Fruit fly (Drosophila melanogaster) whole organism, prepupa: ENCODE measurements around the gene CG13675.

ENCODE experiments used
- Blimp-1 ChIP-seq: fragments of 200-800 bp; sonication (Bioruptor generic); optimal IDR thresholded peaks from 3 replicates; lab custom pipeline; 2017; ENCODE audit warnings: missing biosample characterization, missing genetic modification characterization, mild to moderate bottlenecking, moderate library complexity, missing genetic modification reagents
- CG10631 ChIP-seq: fragments of 200-800 bp; sonication (Bioruptor generic); optimal IDR thresholded peaks from 2 replicates; lab custom pipeline; 2016; ENCODE audit warnings: missing biosample characterization, missing genetic modification characterization
- CG11294 ChIP-seq: fragments of 200-800 bp; sonication (Bioruptor generic); IDR thresholded peaks from 2 replicates; pipeline ENCODE4 v1.3.6; 2022; ENCODE audit warnings: missing biosample characterization, missing genetic modification characterization
- CG11762 ChIP-seq: fragments of 200-800 bp; sonication (Bioruptor generic); optimal IDR thresholded peaks from 3 replicates; lab custom pipeline; 2016; ENCODE audit warnings: missing biosample characterization, missing genetic modification characterization; ENCODE audit not compliant: insufficient read depth
- CG11902 ChIP-seq: fragments of 200-800 bp; sonication (Bioruptor generic); optimal IDR thresholded peaks from 3 replicates; lab custom pipeline; 2016; ENCODE audit warnings: missing biosample characterization, missing genetic modification characterization
- CG15336 ChIP-seq: fragments of 200-800 bp; sonication (Bioruptor generic); IDR thresholded peaks from 2 replicates; pipeline ENCODE4 v1.3.6; 2022; ENCODE audit warnings: missing biosample characterization, missing genetic modification characterization
- CG1621 ChIP-seq: fragments of 200-800 bp; sonication (Bioruptor generic); optimal IDR thresholded peaks from 3 replicates; lab custom pipeline; 2018; ENCODE audit warnings: missing biosample characterization, mild to moderate bottlenecking, missing genetic modification characterization
- CG16779 ChIP-seq: fragments of 200-800 bp; sonication (Bioruptor generic); optimal IDR thresholded peaks from 3 replicates; lab custom pipeline; 2017; ENCODE audit warnings: missing biosample characterization, mild to moderate bottlenecking, missing genetic modification characterization
- CG3032 ChIP-seq: fragments of 200-800 bp; optimal IDR thresholded peaks from 2 replicates; lab custom pipeline; 2019; ENCODE audit warnings: missing biosample characterization, mild to moderate bottlenecking, missing genetic modification characterization, moderate library complexity
- CG32006 ChIP-seq: fragments of 200-800 bp; sonication (Bioruptor generic); optimal IDR thresholded peaks from 3 replicates; lab custom pipeline; 2017; ENCODE audit warnings: missing biosample characterization, mild to moderate bottlenecking, missing genetic modification characterization
- CG34406 ChIP-seq: fragments of 200-800 bp; sonication (Bioruptor generic); optimal IDR thresholded peaks from 3 replicates; lab custom pipeline; 2016; ENCODE audit warnings: missing biosample characterization, missing genetic modification characterization
- CG3919 ChIP-seq: fragments of 200-800 bp; sonication (Bioruptor generic); optimal IDR thresholded peaks from 3 replicates; lab custom pipeline; 2016; ENCODE audit warnings: missing biosample characterization, missing genetic modification characterization
- CG4318 ChIP-seq: fragments of 200-800 bp; sonication (Bioruptor generic); optimal IDR thresholded peaks from 3 replicates; lab custom pipeline; 2017; ENCODE audit warnings: missing biosample characterization, mild to moderate bottlenecking, missing genetic modification characterization
- CG6163 ChIP-seq: fragments of 200-800 bp; sonication (Bioruptor generic); IDR thresholded peaks from 3 replicates; pipeline ENCODE4 v1.3.6; 2022; ENCODE audit warnings: missing biosample characterization, missing genetic modification characterization
- CG6276 ChIP-seq: fragments of 200-800 bp; sonication (Bioruptor generic); optimal IDR thresholded peaks from 2 replicates; lab custom pipeline; 2017; ENCODE audit warnings: missing biosample characterization, mild to moderate bottlenecking, missing genetic modification characterization
- CG6792 ChIP-seq: fragments of 200-800 bp; sonication (Bioruptor generic); optimal IDR thresholded peaks from 3 replicates; lab custom pipeline; 2016; ENCODE audit warnings: missing biosample characterization, missing genetic modification characterization
- CG6808 ChIP-seq: fragments of 200-800 bp; sonication (Bioruptor generic); optimal IDR thresholded peaks from 3 replicates; lab custom pipeline; 2017; ENCODE audit warnings: missing biosample characterization, missing genetic modification characterization, mild to moderate bottlenecking, moderate library complexity, missing genetic modification reagents
- CG6854 ChIP-seq: fragments of 200-800 bp; sonication (Bioruptor generic); optimal IDR thresholded peaks from 2 replicates; lab custom pipeline; 2017; ENCODE audit warnings: missing biosample characterization, mild to moderate bottlenecking, missing genetic modification characterization
- CG7368 ChIP-seq: fragments of 200-800 bp; sonication (Bioruptor generic); optimal IDR thresholded peaks from 3 replicates; lab custom pipeline; 2016; ENCODE audit warnings: missing biosample characterization, missing genetic modification characterization
- CG8119 ChIP-seq: fragments of 200-800 bp; sonication (Bioruptor generic); IDR thresholded peaks from 3 replicates; pipeline ENCODE4 v1.3.6; 2022; ENCODE audit warnings: missing biosample characterization, missing genetic modification characterization
- CG8319 ChIP-seq: fragments of 200-800 bp; sonication (Bioruptor generic); optimal IDR thresholded peaks from 3 replicates; lab custom pipeline; 2016; ENCODE audit warnings: missing biosample characterization, missing genetic modification characterization
- CG9139 ChIP-seq: fragments of 200-800 bp; sonication (Bioruptor generic); optimal IDR thresholded peaks from 3 replicates; lab custom pipeline; 2017; ENCODE audit warnings: missing biosample characterization, mild to moderate bottlenecking, missing genetic modification characterization
- Eip78C ChIP-seq: fragments of 200-800 bp; sonication (Bioruptor generic); peaks from one replicate; lab custom pipeline; 2016; ENCODE audit warnings: missing biosample characterization, missing genetic modification characterization
- Eip93F ChIP-seq: fragments of 200-800 bp; sonication (Bioruptor generic); optimal IDR thresholded peaks from 2 replicates; lab custom pipeline; 2016; ENCODE audit warnings: missing biosample characterization, mild to moderate bottlenecking, missing genetic modification characterization
- Ets96B ChIP-seq: fragments of 200-800 bp; optimal IDR thresholded peaks from 2 replicates; lab custom pipeline; 2019; ENCODE audit warnings: missing biosample characterization, mild to moderate bottlenecking, missing genetic modification characterization, moderate library complexity
- Gug ChIP-seq: fragments of 200-800 bp; sonication (Bioruptor generic); IDR thresholded peaks from 2 replicates; pipeline ENCODE4 v1.3.6; 2022; ENCODE audit warnings: missing biosample characterization, missing genetic modification characterization
- Hr38 ChIP-seq: sonication (Bioruptor generic); optimal IDR thresholded peaks from 2 replicates; lab custom pipeline; 2016; ENCODE audit warnings: missing biosample characterization, missing genetic modification characterization
- Hr39 ChIP-seq: fragments of 200-800 bp; sonication (Bioruptor generic); optimal IDR thresholded peaks from 2 replicates; lab custom pipeline; 2016; ENCODE audit warnings: missing biosample characterization, missing genetic modification characterization
- Hr4 ChIP-seq: fragments of 200-800 bp; sonication (Bioruptor generic); optimal IDR thresholded peaks from 3 replicates; lab custom pipeline; 2016; ENCODE audit warnings: missing biosample characterization, missing genetic modification characterization
- Lpt ChIP-seq: fragments of 200-800 bp; sonication (Bioruptor generic); optimal IDR thresholded peaks from 3 replicates; lab custom pipeline; 2016; ENCODE audit warnings: missing biosample characterization, missing genetic modification characterization
- Met ChIP-seq: fragments of 200-800 bp; sonication (Bioruptor generic); optimal IDR thresholded peaks from 3 replicates; lab custom pipeline; 2016; ENCODE audit warnings: missing biosample characterization, missing genetic modification characterization
- OdsH ChIP-seq: fragments of 200-800 bp; sonication (Bioruptor generic); optimal IDR thresholded peaks from 3 replicates; lab custom pipeline; 2016; ENCODE audit warnings: missing biosample characterization, missing genetic modification characterization
- Smox ChIP-seq: fragments of 200-800 bp; sonication (Bioruptor generic); optimal IDR thresholded peaks from 3 replicates; lab custom pipeline; 2016; ENCODE audit warnings: missing biosample characterization, missing genetic modification characterization
- Sox14 ChIP-seq: fragments of 200-800 bp; sonication (Bioruptor generic); optimal IDR thresholded peaks from 3 replicates; lab custom pipeline; 2016; ENCODE audit warnings: missing biosample characterization, missing genetic modification characterization
- Sox15 ChIP-seq: fragments of 200-800 bp; sonication (Bioruptor generic); optimal IDR thresholded peaks from 3 replicates; lab custom pipeline; 2016; ENCODE audit warnings: missing biosample characterization, missing genetic modification characterization
- achi ChIP-seq: fragments of 200-800 bp; sonication (Bioruptor generic); optimal IDR thresholded peaks from 3 replicates; lab custom pipeline; 2016; ENCODE audit warnings: missing biosample characterization, missing genetic modification characterization
- cyc ChIP-seq: fragments of 200-800 bp; sonication (Bioruptor generic); optimal IDR thresholded peaks from 3 replicates; lab custom pipeline; 2016; ENCODE audit warnings: missing biosample characterization, missing genetic modification characterization
- dac ChIP-seq: fragments of 200-800 bp; sonication (Bioruptor generic); optimal IDR thresholded peaks from 2 replicates; lab custom pipeline; 2017; ENCODE audit warnings: missing biosample characterization, mild to moderate bottlenecking, missing genetic modification characterization
- dsx ChIP-seq: fragments of 200-800 bp; optimal IDR thresholded peaks from 3 replicates; lab custom pipeline; 2019; ENCODE audit warnings: missing biosample characterization, mild to moderate bottlenecking, missing genetic modification characterization, moderate library complexity; ENCODE audit not compliant: poor library complexity, severe bottlenecking
- eg ChIP-seq: fragments of 200-800 bp; sonication (Bioruptor generic); IDR thresholded peaks from 3 replicates; pipeline ENCODE4 v1.3.6; 2022; ENCODE audit warnings: missing biosample characterization, missing genetic modification characterization
- esn ChIP-seq: fragments of 200-800 bp; sonication (Bioruptor generic); optimal IDR thresholded peaks from 2 replicates; lab custom pipeline; 2016; ENCODE audit warnings: missing biosample characterization, mild to moderate bottlenecking, missing genetic modification characterization, moderate library complexity
- fd59A ChIP-seq: fragments of 200-800 bp; sonication (Bioruptor generic); optimal IDR thresholded peaks from 2 replicates; lab custom pipeline; 2017; ENCODE audit warnings: missing biosample characterization, mild to moderate bottlenecking, missing genetic modification characterization, missing genetic modification reagents
- fd85E ChIP-seq: fragments of 200-800 bp; sonication (Bioruptor generic); optimal IDR thresholded peaks from 3 replicates; lab custom pipeline; 2016; ENCODE audit warnings: missing biosample characterization, missing genetic modification characterization
- fkh ChIP-seq: fragments of 200-800 bp; sonication (Bioruptor generic); optimal IDR thresholded peaks from 3 replicates; lab custom pipeline; 2017; ENCODE audit warnings: missing biosample characterization, mild to moderate bottlenecking, missing genetic modification characterization, moderate library complexity
- lz ChIP-seq: fragments of 200-800 bp; sonication (Bioruptor generic); optimal IDR thresholded peaks from 3 replicates; lab custom pipeline; 2016; ENCODE audit warnings: missing biosample characterization, missing genetic modification characterization
- net ChIP-seq: fragments of 200-800 bp; sonication (Bioruptor generic); optimal IDR thresholded peaks from 3 replicates; lab custom pipeline; 2016; ENCODE audit warnings: missing biosample characterization, missing genetic modification characterization
- pdm3 ChIP-seq: fragments of 200-800 bp; sonication (Bioruptor generic); optimal IDR thresholded peaks from 3 replicates; lab custom pipeline; 2016; ENCODE audit warnings: missing biosample characterization, missing genetic modification characterization
- salr ChIP-seq, 2 experiments: fragments of 200-800 bp; sonication (Bioruptor generic); optimal IDR thresholded peaks; 3 replicates each; lab custom pipeline; 2016 to 2018; ENCODE audit warnings: missing biosample characterization in 2 of 2, missing genetic modification characterization in 2 of 2, mild to moderate bottlenecking in 1 of 2
- topi ChIP-seq: fragments of 200-800 bp; sonication (Bioruptor generic); optimal IDR thresholded peaks from 3 replicates; lab custom pipeline; 2016; ENCODE audit warnings: missing biosample characterization, missing genetic modification characterization
- vri ChIP-seq: fragments of 200-800 bp; sonication (Bioruptor generic); optimal IDR thresholded peaks from 3 replicates; lab custom pipeline; 2016; ENCODE audit warnings: missing biosample characterization, mild to moderate bottlenecking, missing genetic modification characterization

The CG13675 gene

dm6 chr3L:8150284-8150683, 15.0 kb downstream of the CG13675 start:
- TF ChIP-seq Smox (GFP tag; lab: Kevin White, UChicago) (no peak), Blimp-1 (GFP tag; lab: Kevin White, UChicago) (peak; percentile 55)

- TF ChIP-seq CG6792 (GFP tag; lab: Kevin White, UChicago) (peak; percentile 67), CG3032 (tag; lab: Kevin White, UChicago) (peak; percentile 81), dsx (no peak), Hr38 (GFP tag; lab: Kevin White, UChicago) (no peak), Hr4 (no peak), CG16779 (tag; lab: Kevin White, UChicago) (no peak), Lpt (no peak), achi (GFP tag; lab: Kevin White, UChicago) (no peak), esn (GFP tag; lab: Kevin White, UChicago) (peak; percentile 86), CG9139 (GFP tag; lab: Kevin White, UChicago) (no peak), CG11294 (no peak; the same call in 1 of the 2 replicates), Blimp-1 (GFP tag; lab: Kevin White, UChicago) (peak; percentile 31), Smox (GFP tag; lab: Kevin White, UChicago) (no peak), CG6854 (GFP tag; lab: Kevin White, UChicago) (no peak), Met (no peak), fkh (GFP tag; lab: Kevin White, UChicago) (no peak), CG7368 (GFP tag; lab: Kevin White, UChicago) (no peak), lz (GFP tag; lab: Kevin White, UChicago) (peak; percentile 84), CG32006 (GFP tag; lab: Kevin White, UChicago) (no peak), vri (GFP tag; lab: Kevin White, UChicago) (no peak), Sox15 (peak; percentile 70), Eip78C (peak; percentile 92), Sox14 (GFP tag; lab: Kevin White, UChicago) (no peak), CG3919 (GFP tag; lab: Kevin White, UChicago) (no peak), CG6163 (GFP tag; lab: Robert Waterston, UW) (no peak; the same call in 2 of the 3 replicates), eg (no peak; the same call in 2 of the 3 replicates), CG6808 (GFP tag; lab: Kevin White, UChicago) (no peak), CG11902 (peak; percentile 61), net (GFP tag; lab: Kevin White, UChicago) (no peak), CG15336 (GFP tag; lab: Robert Waterston, UW) (no peak), CG4318 (GFP tag; lab: Kevin White, UChicago) (no peak), topi (GFP tag; lab: Kevin White, UChicago) (no peak), CG11762 (GFP tag; lab: Kevin White, UChicago) (peak; percentile 36), cyc (GFP tag; lab: Kevin White, UChicago) (peak; percentile 83), dac (no peak), CG6276 (GFP tag; lab: Kevin White, UChicago) (no peak), fd59A (GFP tag; lab: Kevin White, UChicago) (peak; percentile 26), OdsH (GFP tag; lab: Kevin White, UChicago) (no peak), Eip93F (GFP tag; lab: Kevin White, UChicago) (no peak), CG34406 (GFP tag; lab: Kevin White, UChicago) (peak; percentile 64), Gug (GFP tag; lab: Robert Waterston, UW) (peak; percentile 64), fd85E (GFP tag; lab: Kevin White, UChicago) (peak; percentile 51), Hr39 (peak; percentile 84), CG8319 (GFP tag; lab: Kevin White, UChicago) (peak; percentile 47), CG8119 (GFP tag; lab: Robert Waterston, UW) (0 out of 3 replicates have a peak, but pooled peaks have one; percentile 12), salr (GFP tag; optimal IDR thresholded peaks at IDR 0.05; lab: Kevin White, UChicago) (peak in 1 of 2 experiments; percentile 3), Ets96B (tag; lab: Kevin White, UChicago) (no peak), CG10631 (peak; percentile 81), pdm3 (GFP tag; lab: Kevin White, UChicago) (no peak), CG1621 (tag; lab: Kevin White, UChicago) (no peak)
These were observed 27.8 kb downstream of the CG13675 start, which contains the start of the genes Setx and mus301 for dm6 chr3L:8137448-8137906. Setx (minus strand) TSS chr3L:8137498. mus301 (plus strand) TSS chr3L:8137808.
